Fruit fly (Drosophila melanogaster) whole organism, adult: ENCODE results near the gene CG4907.

Source experiments
- CG11617 ChIP-seq: fragments of 200-800 bp; sonication (Bioruptor generic); optimal IDR thresholded peaks from 2 replicates; lab custom pipeline; 2017; ENCODE audit warnings: mild to moderate bottlenecking, missing biosample characterization, missing genetic modification reagents, missing genetic modification characterization
- CG14711 ChIP-seq: fragments of 200-800 bp; sonication (Bioruptor generic); optimal IDR thresholded peaks from 2 replicates; lab custom pipeline; 2018; ENCODE audit warnings: missing biosample characterization, mild to moderate bottlenecking, missing genetic modification characterization, moderate library complexity
- CG1620 ChIP-seq: fragments of 200-800 bp; sonication (Bioruptor generic); optimal IDR thresholded peaks from 2 replicates; lab custom pipeline; 2016; ENCODE audit warnings: missing biosample characterization, missing genetic modification characterization
- CG33017 ChIP-seq: fragments of 200-800 bp; sonication (Bioruptor generic); optimal IDR thresholded peaks from 2 replicates; lab custom pipeline; 2018; ENCODE audit warnings: missing biosample characterization, mild to moderate bottlenecking, missing genetic modification characterization, moderate library complexity
- Crg-1 ChIP-seq: fragments of 200-800 bp; sonication (Bioruptor generic); optimal IDR thresholded peaks from 2 replicates; lab custom pipeline; 2016; ENCODE audit warnings: missing biosample characterization, missing genetic modification characterization
- Hr96 ChIP-seq: fragments of 200-800 bp; sonication (Bioruptor generic); optimal IDR thresholded peaks from 2 replicates; lab custom pipeline; 2016; ENCODE audit warnings: missing biosample characterization, missing genetic modification characterization
- Mnt ChIP-seq: fragments of 200-800 bp; sonication (Bioruptor generic); optimal IDR thresholded peaks from 2 replicates; lab custom pipeline; 2016; ENCODE audit warnings: missing biosample characterization, mild to moderate bottlenecking, missing genetic modification characterization
- cic ChIP-seq: fragments of 200-800 bp; sonication (Bioruptor generic); optimal IDR thresholded peaks from 2 replicates; lab custom pipeline; 2017; ENCODE audit warnings: missing biosample characterization, mild to moderate bottlenecking, missing genetic modification characterization, moderate library complexity
- cnc ChIP-seq, 2 experiments: fragments of >200 bp; optimal IDR thresholded peaks; 2 replicates each; lab custom pipeline; 2017
- kay ChIP-seq: fragments of 200-800 bp; sonication (Bioruptor generic); peaks from one replicate; lab custom pipeline; 2016; ENCODE audit warnings: missing biosample characterization, missing genetic modification characterization, borderline replicate concordance
- pad ChIP-seq: fragments of 200-800 bp; sonication (Bioruptor generic); optimal IDR thresholded peaks from 3 replicates; lab custom pipeline; 2017; ENCODE audit warnings: missing biosample characterization, missing genetic modification characterization, mild to moderate bottlenecking, moderate library complexity, missing genetic modification reagents
- tj ChIP-seq: fragments of 200-800 bp; sonication (Bioruptor generic); optimal IDR thresholded peaks from 3 replicates; lab custom pipeline; 2017; ENCODE audit warnings: missing biosample characterization, mild to moderate bottlenecking, missing genetic modification characterization, moderate library complexity

- TF ChIP-seq CG14711 (tag; lab: Kevin White, UChicago): no peak
- no peak for TF ChIP-seq Hr96
- no peak for TF ChIP-seq tj (GFP tag; lab: Kevin White, UChicago)
- no peak for TF ChIP-seq pad (GFP tag; lab: Kevin White, UChicago)
- no peak for TF ChIP-seq cnc (optimal IDR thresholded peaks at IDR 0.05; lab: Kevin White, UChicago)
- no peak for TF ChIP-seq cic (GFP tag; lab: Kevin White, UChicago)
- no peak for TF ChIP-seq Mnt (GFP tag; lab: Kevin White, UChicago)
- TF ChIP-seq CG33017 (tag; lab: Kevin White, UChicago): no peak
- TF ChIP-seq kay (GFP tag; lab: Kevin White, UChicago): no peak
- no peak for TF ChIP-seq CG1620 (GFP tag; lab: Kevin White, UChicago)
- TF ChIP-seq CG11617: no peak
- no peak for TF ChIP-seq Crg-1 (GFP tag; lab: Kevin White, UChicago)
Measured at dm6 chr3R:22694659-22695058, 15.9 kb downstream of the CG4907 start, which contains the start of gene cd.
